Worm (Caenorhabditis elegans) whole organism, early embryonic: ENCODE measurements around the gene ptc-3.

Source experiments
- B0310.2 ChIP-seq: sonication (generic microtip); optimal IDR thresholded peaks from 2 replicates; lab custom pipeline; 2016; ENCODE audit warnings: mild to moderate bottlenecking, missing genetic modification characterization, missing compliant biosample characterization
- F13C5.2 ChIP-seq: sonication (generic microtip); optimal IDR thresholded peaks from 2 replicates; lab custom pipeline; 2017; ENCODE audit warnings: mild to moderate bottlenecking, missing genetic modification characterization, inconsistent platforms, missing compliant biosample characterization
- aly-1 ChIP-seq: sonication (generic microtip); optimal IDR thresholded peaks from 2 replicates; lab custom pipeline; 2016; ENCODE audit warnings: missing genetic modification characterization, missing compliant biosample characterization
- ama-1 ChIP-seq: fragments of 150-350 bp; optimal IDR thresholded peaks from 2 replicates; lab custom pipeline; 2014
- ceh-13 ChIP-seq: fragments of 200-800 bp; sonication (Bioruptor generic); optimal IDR thresholded peaks from 2 replicates; lab custom pipeline; 2018; ENCODE audit warnings: mild to moderate bottlenecking, missing genetic modification characterization, missing compliant biosample characterization
- ceh-36 ChIP-seq: sonication (generic microtip); optimal IDR thresholded peaks from 2 replicates; lab custom pipeline; 2016; ENCODE audit warnings: missing genetic modification characterization, inconsistent platforms, missing compliant biosample characterization
- ets-7 ChIP-seq: sonication (generic microtip); optimal IDR thresholded peaks from 2 replicates; lab custom pipeline; 2016; ENCODE audit warnings: missing genotype, missing genetic modification characterization, missing compliant biosample characterization
- flt-1 ChIP-seq: fragments of 200-800 bp; sonication (Bioruptor generic); IDR thresholded peaks from 2 replicates; pipeline ENCODE4 v1.3.6; 2022; ENCODE audit warnings: missing genetic modification characterization, missing compliant biosample characterization
- hmbx-1 ChIP-seq: sonication (generic microtip); optimal IDR thresholded peaks from 2 replicates; lab custom pipeline; 2016; ENCODE audit warnings: mild to moderate bottlenecking, missing genetic modification characterization, missing compliant biosample characterization
- hmg-4 ChIP-seq: fragments of 200-800 bp; sonication (Bioruptor generic); optimal IDR thresholded peaks from 2 replicates; lab custom pipeline; 2018; ENCODE audit warnings: mild to moderate bottlenecking, missing genetic modification characterization, missing compliant biosample characterization
- hnd-1 ChIP-seq: sonication (generic microtip); optimal IDR thresholded peaks from 2 replicates; lab custom pipeline; 2016; ENCODE audit warnings: missing genetic modification characterization, missing compliant biosample characterization
- pes-1 ChIP-seq: fragments of 200-800 bp; sonication (Bioruptor generic); IDR thresholded peaks from 2 replicates; pipeline ENCODE4 v1.3.6; 2022; ENCODE audit warnings: missing genetic modification reagents, missing genetic modification characterization, missing compliant biosample characterization
- scrt-1 ChIP-seq: fragments of 200-800 bp; sonication (Bioruptor generic); IDR thresholded peaks from 2 replicates; pipeline ENCODE4 v1.3.6; 2022; ENCODE audit warnings: missing genetic modification characterization, missing compliant biosample characterization
- sea-1 ChIP-seq: fragments of 200-800 bp; sonication (Bioruptor generic); conservative IDR thresholded peaks from 2 replicates; pipeline ENCODE4 v1.3.6; 2022; ENCODE audit warnings: missing genetic modification characterization, missing compliant biosample characterization
- tbx-11 ChIP-seq: fragments of 200-800 bp; sonication (Bioruptor generic); IDR thresholded peaks from 2 replicates; pipeline ENCODE4 v1.3.6; 2022; ENCODE audit warnings: missing genetic modification characterization, missing compliant biosample characterization
- tbx-37 ChIP-seq: fragments of 200-800 bp; sonication (Bioruptor generic); conservative IDR thresholded peaks from 2 replicates; pipeline ENCODE4 v1.3.6; 2022; ENCODE audit warnings: missing genetic modification reagents, missing genetic modification characterization, missing compliant biosample characterization
- tra-4 ChIP-seq: sonication (generic microtip); optimal IDR thresholded peaks from 2 replicates; lab custom pipeline; 2017; ENCODE audit warnings: missing genetic modification characterization, missing compliant biosample characterization

ptc-3 gene

DNA sequence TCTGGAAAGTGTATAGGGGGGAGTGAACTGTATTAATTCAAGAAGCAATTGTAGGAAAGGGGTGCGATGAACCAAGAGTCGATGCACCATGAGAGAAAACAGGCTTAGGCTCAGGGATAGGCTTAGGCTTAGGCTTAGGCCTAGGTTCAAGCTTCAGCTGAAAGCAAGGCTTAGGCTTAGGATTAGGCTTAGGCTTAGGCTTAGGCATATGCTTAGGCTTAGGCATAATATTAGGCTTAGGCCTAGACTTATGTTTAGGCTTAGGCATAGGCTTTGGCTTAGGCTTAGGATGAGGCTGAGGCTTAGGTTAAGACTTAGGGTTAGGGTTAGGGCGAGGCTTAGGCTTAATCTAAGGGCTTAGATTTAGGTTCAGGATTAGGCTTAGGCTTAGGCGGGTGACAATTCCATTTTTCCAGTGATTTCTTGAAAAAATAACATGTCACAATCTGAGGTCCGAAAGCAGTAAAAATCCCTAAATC lies 10.2 kb upstream of the ptc-3 start:
- TF ChIP-seq ets-7 (tag; lab: Kevin White, UChicago) (no peak), hnd-1 (no peak), scrt-1 (GFP tag; lab: Robert Waterston, UW) (no peak), ceh-36 (peak; percentile 90), F13C5.2 (tag; lab: Kevin White, UChicago) (no peak)

DNA sequence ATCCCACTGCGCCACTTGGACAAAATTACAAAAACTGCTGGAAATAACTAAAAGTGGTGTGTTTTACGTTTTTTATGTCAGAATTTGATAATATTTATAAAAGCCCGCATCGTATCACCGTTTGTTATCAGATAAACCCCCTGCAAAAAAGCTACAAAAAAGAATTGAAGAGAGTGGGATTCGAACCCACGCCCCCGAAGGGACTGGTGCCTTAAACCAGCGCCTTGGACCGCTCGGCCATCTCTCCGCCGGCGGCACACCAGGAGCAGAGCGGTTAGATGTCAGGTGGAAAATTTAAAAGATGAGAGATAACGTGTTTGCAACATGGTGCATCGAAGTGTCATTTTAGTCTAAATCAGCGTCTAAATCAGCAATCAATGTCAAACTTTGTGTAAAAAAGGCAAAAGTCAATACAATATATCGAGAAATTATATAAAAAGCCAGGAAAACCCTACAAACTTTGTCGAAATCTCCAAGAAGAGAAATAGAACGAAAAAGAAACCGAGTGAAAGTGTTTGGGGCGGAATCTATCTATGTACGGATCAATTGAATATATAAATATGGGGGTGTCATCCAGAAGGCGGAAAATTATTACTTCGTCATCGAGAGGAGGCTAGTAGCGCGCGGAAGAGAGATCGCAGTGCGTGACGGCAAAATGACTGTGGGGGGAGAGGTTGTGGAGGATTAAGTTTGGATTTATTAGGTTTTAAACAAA lies 9.1 kb upstream of the ptc-3 start:
- TF ChIP-seq F13C5.2 (tag; lab: Kevin White, UChicago) (peak; percentile 37), pes-1 (0 out of 2 replicates have a peak, but pooled peaks have one; percentile 18), tbx-11 (GFP tag; lab: Robert Waterston, UW) (peak; percentile 44; the same call in 1 of the 2 replicates), hmg-4 (GFP tag; lab: Kevin White, UChicago) (no peak)

DNA sequence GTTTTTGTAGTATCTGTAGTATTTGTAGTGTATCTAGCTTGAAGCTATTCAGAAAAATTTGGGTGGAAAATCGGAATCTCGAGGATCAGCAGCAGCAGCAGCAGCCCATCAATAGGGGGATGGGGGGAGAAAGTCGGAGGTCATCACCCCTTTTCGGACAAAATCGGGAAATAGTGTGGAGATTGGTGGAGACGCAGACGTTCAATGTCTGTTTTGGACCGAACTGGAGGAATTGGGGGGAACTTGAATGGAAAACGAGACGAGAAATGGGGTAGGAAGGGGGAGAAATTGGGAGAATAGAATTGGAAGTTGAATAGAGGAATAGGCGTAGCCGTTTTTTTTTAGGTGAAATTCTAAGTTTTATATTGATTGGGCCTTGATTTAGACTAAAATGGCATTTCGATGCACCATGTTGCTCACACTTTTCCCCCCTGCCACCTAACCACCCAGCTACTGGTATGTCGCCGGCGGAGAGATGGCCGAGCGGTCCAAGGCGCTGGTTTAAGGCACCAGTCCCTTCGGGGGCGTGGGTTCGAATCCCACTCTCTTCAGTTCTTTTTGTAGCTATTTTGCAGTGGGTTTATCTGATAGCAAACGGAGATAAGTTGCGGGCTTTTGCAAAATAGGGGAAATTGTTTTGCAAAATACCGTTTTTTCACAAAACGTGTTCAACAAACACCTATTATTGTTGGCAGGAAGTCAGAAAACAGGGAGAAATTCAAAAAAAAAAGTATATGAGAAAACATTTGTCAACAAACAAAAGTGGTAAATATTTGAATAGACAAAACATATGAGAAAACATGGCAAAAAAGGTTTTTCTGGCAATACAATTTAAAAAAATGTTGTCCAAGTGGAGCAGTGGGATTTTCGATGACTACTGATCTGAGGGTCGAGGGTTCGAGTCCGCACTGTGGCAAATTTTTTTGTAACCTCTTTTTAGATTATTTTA lies 7.8 kb upstream of the ptc-3 start:
- TF ChIP-seq aly-1 (peak; percentile 40), pes-1 (peak; percentile 64), ceh-13 (GFP tag; lab: Kevin White, UChicago) (peak; percentile 7), flt-1 (GFP tag; lab: Robert Waterston, UW) (no peak), ama-1 (lab: Kevin White, UChicago) (no peak), tra-4 (tag; lab: Kevin White, UChicago) (no peak), tbx-11 (GFP tag; lab: Robert Waterston, UW) (0 out of 2 replicates have a peak, but pooled peaks have one; percentile 12), hmbx-1 (peak; percentile 1), hnd-1 (no peak), scrt-1 (GFP tag; lab: Robert Waterston, UW) (peak; percentile 69), ets-7 (tag; lab: Kevin White, UChicago) (no peak), hmg-4 (GFP tag; lab: Kevin White, UChicago) (peak; percentile 35)

DNA sequence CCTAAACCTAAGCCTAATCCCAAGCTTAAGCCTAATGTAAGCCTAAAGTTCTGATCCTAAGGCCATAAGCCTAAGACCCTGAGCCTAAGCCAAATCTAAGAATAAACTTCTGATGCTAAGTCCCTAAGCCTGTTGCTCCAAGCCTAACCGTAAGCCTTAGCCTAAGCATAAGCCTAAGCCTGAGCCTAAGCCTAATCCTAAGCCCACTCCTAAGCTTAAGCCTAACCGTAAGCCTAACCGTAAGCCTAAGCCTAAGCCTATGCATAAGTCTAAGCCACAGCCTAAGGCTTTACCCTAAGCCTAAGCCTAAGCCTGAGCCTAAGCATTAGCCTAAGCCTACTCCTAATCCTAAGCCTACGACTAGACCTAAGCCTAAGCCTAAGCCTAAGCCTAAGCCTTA lies 6.9 kb upstream of the ptc-3 start:
- TF ChIP-seq ets-7 (tag; lab: Kevin White, UChicago) (no peak), tbx-11 (GFP tag; lab: Robert Waterston, UW) (no peak), ceh-36 (peak; percentile 90), scrt-1 (GFP tag; lab: Robert Waterston, UW) (no peak), hnd-1 (no peak), aly-1 (no peak), pes-1 (no peak)

DNA sequence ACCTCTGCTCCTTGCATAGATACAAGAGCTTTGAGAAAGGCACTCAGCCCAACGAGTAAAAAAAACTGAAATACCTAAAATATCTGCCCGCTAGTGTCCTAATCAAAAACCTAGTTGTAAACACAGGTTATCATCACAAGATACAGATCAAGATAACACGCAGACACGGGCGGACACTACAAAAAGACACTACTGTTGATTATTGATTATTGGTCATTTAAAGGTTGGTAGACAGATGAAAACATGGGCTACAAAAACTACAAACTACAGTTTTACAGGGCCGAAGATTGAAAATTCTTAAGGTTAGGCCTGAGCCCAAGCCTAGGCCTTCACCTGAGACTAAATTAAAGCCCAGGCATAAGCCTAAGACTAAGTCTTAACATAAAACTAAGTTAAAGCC lies 6.5 kb upstream of the ptc-3 start:
- no peak for TF ChIP-seq hmg-4 (GFP tag; lab: Kevin White, UChicago)
- no peak for TF ChIP-seq aly-1
- no peak for TF ChIP-seq tbx-37 (GFP tag; lab: Robert Waterston, UW)

DNA sequence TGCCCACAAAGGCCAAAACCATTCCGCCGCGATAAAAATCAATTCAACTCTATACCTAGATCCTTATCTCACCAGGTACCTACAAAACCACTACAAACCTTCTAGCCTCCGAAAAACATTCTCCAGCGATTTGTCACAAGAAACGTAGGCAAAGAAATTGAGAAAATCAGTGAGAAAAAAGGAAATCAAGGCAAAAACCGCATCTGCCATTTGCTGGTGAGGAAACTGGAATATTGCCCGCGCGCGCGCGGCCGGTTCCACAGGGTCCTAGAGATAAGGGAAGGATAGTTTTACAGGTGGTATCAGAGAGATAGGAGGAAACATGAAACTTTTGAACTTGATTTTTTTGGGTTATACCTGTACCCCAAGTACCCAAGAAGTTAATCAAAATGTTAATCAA lies 5.2 kb upstream of the ptc-3 start:
- no peak for TF ChIP-seq F13C5.2 (tag; lab: Kevin White, UChicago)
- TF ChIP-seq hmbx-1 = no peak
- no peak for TF ChIP-seq scrt-1 (GFP tag; lab: Robert Waterston, UW)
- TF ChIP-seq hmg-4 (GFP tag; lab: Kevin White, UChicago) = no peak
- TF ChIP-seq tbx-11 (GFP tag; lab: Robert Waterston, UW) = no peak
- TF ChIP-seq flt-1 (GFP tag; lab: Robert Waterston, UW) = no peak
- TF ChIP-seq aly-1 = no peak
- no peak for TF ChIP-seq ama-1 (lab: Kevin White, UChicago)

DNA sequence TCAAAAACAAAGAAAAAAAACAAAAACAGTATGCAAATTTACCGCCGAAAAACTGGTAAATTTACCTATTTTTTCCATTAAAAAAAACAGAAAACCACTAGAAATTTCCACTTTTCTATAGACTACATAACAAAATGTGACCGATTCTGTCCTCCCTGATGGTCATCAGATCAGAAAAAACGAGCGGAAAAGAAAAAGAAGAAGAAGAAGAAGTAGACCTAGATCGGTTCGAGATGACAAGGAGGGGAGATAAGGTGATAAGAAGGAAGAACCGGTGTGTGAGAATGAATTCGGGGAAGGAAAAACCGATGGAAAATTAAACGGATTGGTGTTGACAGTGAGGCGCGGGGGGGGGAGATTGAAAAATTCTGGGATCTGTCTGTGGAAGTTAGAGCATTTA lies 3.7 kb upstream of the ptc-3 start:
- TF ChIP-seq tra-4 (tag; lab: Kevin White, UChicago) = no peak
- no peak for TF ChIP-seq tbx-37 (GFP tag; lab: Robert Waterston, UW)
- no peak for TF ChIP-seq hmbx-1
- TF ChIP-seq hnd-1 = no peak
- TF ChIP-seq ama-1 (lab: Kevin White, UChicago) = no peak
- TF ChIP-seq pes-1 = no peak
- TF ChIP-seq ets-7 (tag; lab: Kevin White, UChicago) = no peak
- no peak for TF ChIP-seq ceh-36
- no peak for TF ChIP-seq ceh-13 (GFP tag; lab: Kevin White, UChicago)
- no peak for TF ChIP-seq flt-1 (GFP tag; lab: Robert Waterston, UW)

DNA sequence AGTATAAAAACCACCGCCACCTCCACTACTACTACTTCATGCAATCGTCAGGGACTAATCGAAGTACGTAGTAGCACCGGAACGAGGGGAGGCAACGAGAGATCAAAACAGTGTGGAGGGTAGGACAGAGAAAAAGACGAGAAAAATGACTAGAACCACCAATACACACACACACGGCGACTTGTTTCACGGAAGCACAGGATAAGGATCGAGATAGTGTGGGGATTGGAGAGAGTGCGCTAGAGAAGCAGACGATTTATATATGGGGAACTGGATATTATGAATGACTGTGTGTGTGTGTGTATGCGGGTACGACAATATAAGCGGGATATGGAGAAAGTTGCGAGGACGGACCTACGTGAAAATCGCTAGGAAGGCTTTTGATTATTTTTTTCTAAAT lies 2.4 kb upstream of the ptc-3 start:
- TF ChIP-seq flt-1 (GFP tag; lab: Robert Waterston, UW) = no peak
- no peak for TF ChIP-seq ama-1 (lab: Kevin White, UChicago)
- TF ChIP-seq B0310.2 (tag; lab: Kevin White, UChicago) = no peak
- TF ChIP-seq hnd-1 = no peak
- TF ChIP-seq pes-1 = no peak
- no peak for TF ChIP-seq hmg-4 (GFP tag; lab: Kevin White, UChicago)
- TF ChIP-seq aly-1 = no peak
- TF ChIP-seq ceh-36 = no peak
- no peak for TF ChIP-seq hmbx-1
- TF ChIP-seq ceh-13 (GFP tag; lab: Kevin White, UChicago) = no peak
- no peak for TF ChIP-seq tbx-37 (GFP tag; lab: Robert Waterston, UW)
- TF ChIP-seq F13C5.2 (tag; lab: Kevin White, UChicago) = no peak
- no peak for TF ChIP-seq sea-1
- TF ChIP-seq tbx-11 (GFP tag; lab: Robert Waterston, UW) = no peak
- TF ChIP-seq ets-7 (tag; lab: Kevin White, UChicago) = no peak
